Worm (Caenorhabditis elegans) whole organism, L3 larva: ENCODE data around the gene sec-61.A.

Experiments used
- aly-2 ChIP-seq: fragments of 150-350 bp; optimal IDR thresholded peaks from 2 replicates; lab custom pipeline; 2014; ENCODE audit warnings: missing biosample characterization, missing genetic modification characterization
- fos-1 ChIP-seq: fragments of 150-350 bp; optimal IDR thresholded peaks from 2 replicates; lab custom pipeline; 2014; ENCODE audit warnings: missing biosample characterization, missing genetic modification characterization

DNA sequence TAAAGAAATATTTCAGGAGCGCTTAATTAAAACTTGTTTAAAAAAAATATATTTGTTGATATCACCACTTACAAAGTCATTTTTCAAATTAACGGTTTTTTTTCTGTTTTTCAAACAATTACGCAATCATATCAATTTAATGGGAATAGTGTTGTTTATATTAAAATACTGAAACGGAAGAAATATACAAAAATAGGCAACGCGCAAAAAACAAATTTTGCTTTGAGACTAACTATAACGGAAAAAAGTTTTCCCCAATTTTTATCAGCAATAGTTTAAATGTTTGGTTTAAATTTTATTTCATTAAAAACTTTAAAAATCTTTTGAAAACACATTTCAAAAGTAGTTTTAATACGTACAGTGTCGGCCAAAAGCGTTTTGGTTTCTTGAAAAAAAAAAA is 43.5 kb upstream of the sec-61.A start:
- TF ChIP-seq fos-1 (tag; lab: Kevin White, UChicago) (no peak), aly-2 (no peak)
